Worm (Caenorhabditis elegans) whole organism, L1 larva: ENCODE results near the gene C12D12.3.

Experiments
- ama-1 ChIP-seq: fragments of 150-350 bp; optimal IDR thresholded peaks from 2 replicates; lab custom pipeline; 2014
- ceh-82 ChIP-seq, 3 experiments: fragments of 150-350 bp in 1 of 3; sonication (generic microtip) in 2 of 3; optimal IDR thresholded peaks; 2 replicates each; lab custom pipeline; 2014 to 2017; ENCODE audit warnings: missing biosample characterization in 3 of 3, missing genetic modification characterization in 3 of 3
- ceh-90 ChIP-seq: sonication (generic microtip); optimal IDR thresholded peaks from 2 replicates; lab custom pipeline; 2016; ENCODE audit warnings: missing genetic modification characterization, missing compliant biosample characterization
- dpl-1 ChIP-seq, 3 experiments: fragments of 150-350 bp in 2 of 3; sonication (generic microtip) in 1 of 3; optimal IDR thresholded peaks; 2 replicates each; lab custom pipeline; 2014 to 2017; ENCODE audit warnings: missing biosample characterization in 3 of 3, missing genetic modification characterization in 3 of 3, missing genetic modification reagents in 3 of 3
- efl-1 ChIP-seq, 4 experiments: fragments of 150-350 bp; optimal IDR thresholded peaks in 3 of 4; peaks in 1 of 4; 1 replicate in 1 of 4; 2 replicates in 3 of 4; lab custom pipeline; 2014; ENCODE audit warnings: missing biosample characterization in 2 of 4, missing genetic modification characterization in 2 of 4, missing genetic modification reagents in 2 of 4
- egl-27 ChIP-seq, 2 experiments: fragments of 150-350 bp in 1 of 2; sonication (generic microtip); optimal IDR thresholded peaks; 3 replicates each; lab custom pipeline; 2017 to 2018; ENCODE audit warnings: missing biosample characterization in 2 of 2, missing genetic modification characterization in 2 of 2, missing genetic modification reagents in 2 of 2
- elt-3 ChIP-seq, 6 experiments: fragments of 150-350 bp in 1 of 6; sonication (generic microtip); optimal IDR thresholded peaks; 2 replicates each; lab custom pipeline; 2017 to 2018; ENCODE audit warnings: missing biosample characterization in 6 of 6, missing genetic modification characterization in 6 of 6, inconsistent platforms in 1 of 6
- hlh-17 ChIP-seq: fragments of 200-800 bp; sonication (Bioruptor generic); optimal IDR thresholded peaks from 2 replicates; lab custom pipeline; 2018; ENCODE audit warnings: missing genetic modification characterization, mild to moderate bottlenecking, missing compliant biosample characterization, moderate library complexity, borderline replicate concordance
- jun-1 ChIP-seq: fragments of 150-350 bp; optimal IDR thresholded peaks from 2 replicates; lab custom pipeline; 2014; ENCODE audit warnings: missing biosample characterization, missing genetic modification reagents, missing genetic modification characterization
- lin-39 ChIP-seq: fragments of 150-350 bp; optimal IDR thresholded peaks from 2 replicates; lab custom pipeline; 2014; ENCODE audit warnings: missing biosample characterization, missing genetic modification reagents, missing genetic modification characterization
- mab-9 ChIP-seq: fragments of 200-800 bp; sonication (Bioruptor generic); IDR thresholded peaks from 2 replicates; pipeline ENCODE4 v1.3.6; 2022; ENCODE audit warnings: missing genetic modification reagents, missing genetic modification characterization, missing compliant biosample characterization
- mdl-1 ChIP-seq, 2 experiments: fragments of 150-350 bp; optimal IDR thresholded peaks; 2 replicates each; lab custom pipeline; 2014 to 2017; ENCODE audit warnings: missing biosample characterization in 2 of 2, missing genetic modification characterization in 2 of 2, inconsistent platforms in 1 of 2
- nhr-11 ChIP-seq: fragments of 150-350 bp; optimal IDR thresholded peaks from 2 replicates; lab custom pipeline; 2014; ENCODE audit warnings: missing biosample characterization, missing genetic modification characterization
- skn-1 ChIP-seq: fragments of 150-350 bp; optimal IDR thresholded peaks from 2 replicates; lab custom pipeline; 2014; ENCODE audit warnings: missing biosample characterization, missing genetic modification characterization

DNA sequence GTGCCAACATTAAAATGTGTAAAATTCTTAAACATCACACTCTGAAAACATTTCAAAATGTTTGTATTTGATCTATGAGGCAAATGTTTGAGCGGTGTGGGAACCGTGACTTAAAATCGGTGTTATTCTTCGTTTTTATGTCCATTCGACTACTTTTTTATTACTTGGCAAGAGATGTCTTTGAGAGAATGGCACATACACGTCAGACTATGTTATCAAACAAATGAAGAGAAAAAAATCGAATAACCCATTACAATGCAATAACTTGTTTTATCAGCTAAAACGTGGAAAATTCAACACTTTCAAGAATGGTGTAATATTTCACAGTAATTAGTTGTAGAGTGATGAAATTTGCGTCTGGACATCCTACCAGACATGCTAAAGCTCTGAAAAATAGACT lies 10.8 kb downstream of the C12D12.3 start:
- TF ChIP-seq ama-1 (lab: Kevin White, UChicago) (no peak), egl-27 (tag; optimal IDR thresholded peaks at IDR 0.05; lab: Kevin White, UChicago) (no peak), skn-1 (tag; lab: Kevin White, UChicago) (no peak), ceh-82 (tag; optimal IDR thresholded peaks at IDR 0.05; lab: Kevin White, UChicago) (no peak), mab-9 (GFP tag; lab: Robert Waterston, UW) (no peak), elt-3 (tag; optimal IDR thresholded peaks at IDR 0.05; lab: Kevin White, UChicago) (no peak), hlh-17 (GFP tag; lab: Kevin White, UChicago) (no peak), dpl-1 (GFP tag; optimal IDR thresholded peaks at IDR 0.05; lab: Kevin White, UChicago) (no peak), nhr-11 (tag; lab: Kevin White, UChicago) (no peak), efl-1 (optimal IDR thresholded peaks at IDR 0.05; lab: Kevin White, UChicago) (no peak), efl-1 (GFP tag; optimal IDR thresholded peaks at IDR 0.05 in 1 of 2; lab: Kevin White, UChicago) (no peak), jun-1 (no peak), ceh-90 (no peak), mdl-1 (tag; optimal IDR thresholded peaks at IDR 0.05; lab: Kevin White, UChicago) (no peak), lin-39 (no peak)
